Fruit fly (Drosophila melanogaster) whole organism, prepupa: ENCODE data around the gene Gr64f.

ENCODE experiments used
- CG11294 ChIP-seq: fragments of 200-800 bp; sonication (Bioruptor generic); IDR thresholded peaks from 2 replicates; pipeline ENCODE4 v1.3.6; 2022; ENCODE audit warnings: missing biosample characterization, missing genetic modification characterization
- CG34406 ChIP-seq: fragments of 200-800 bp; sonication (Bioruptor generic); optimal IDR thresholded peaks from 3 replicates; lab custom pipeline; 2016; ENCODE audit warnings: missing biosample characterization, missing genetic modification characterization
- Ets96B ChIP-seq: fragments of 200-800 bp; optimal IDR thresholded peaks from 2 replicates; lab custom pipeline; 2019; ENCODE audit warnings: missing biosample characterization, mild to moderate bottlenecking, missing genetic modification characterization, moderate library complexity
- Lpt ChIP-seq: fragments of 200-800 bp; sonication (Bioruptor generic); optimal IDR thresholded peaks from 3 replicates; lab custom pipeline; 2016; ENCODE audit warnings: missing biosample characterization, missing genetic modification characterization
- OdsH ChIP-seq: fragments of 200-800 bp; sonication (Bioruptor generic); optimal IDR thresholded peaks from 3 replicates; lab custom pipeline; 2016; ENCODE audit warnings: missing biosample characterization, missing genetic modification characterization
- Sox15 ChIP-seq: fragments of 200-800 bp; sonication (Bioruptor generic); optimal IDR thresholded peaks from 3 replicates; lab custom pipeline; 2016; ENCODE audit warnings: missing biosample characterization, missing genetic modification characterization
- acj6 ChIP-seq: fragments of 200-800 bp; sonication (Bioruptor generic); optimal IDR thresholded peaks from 3 replicates; lab custom pipeline; 2016; ENCODE audit warnings: missing biosample characterization, missing genetic modification characterization
- fkh ChIP-seq: fragments of 200-800 bp; sonication (Bioruptor generic); optimal IDR thresholded peaks from 3 replicates; lab custom pipeline; 2017; ENCODE audit warnings: missing biosample characterization, mild to moderate bottlenecking, missing genetic modification characterization, moderate library complexity

DNA sequence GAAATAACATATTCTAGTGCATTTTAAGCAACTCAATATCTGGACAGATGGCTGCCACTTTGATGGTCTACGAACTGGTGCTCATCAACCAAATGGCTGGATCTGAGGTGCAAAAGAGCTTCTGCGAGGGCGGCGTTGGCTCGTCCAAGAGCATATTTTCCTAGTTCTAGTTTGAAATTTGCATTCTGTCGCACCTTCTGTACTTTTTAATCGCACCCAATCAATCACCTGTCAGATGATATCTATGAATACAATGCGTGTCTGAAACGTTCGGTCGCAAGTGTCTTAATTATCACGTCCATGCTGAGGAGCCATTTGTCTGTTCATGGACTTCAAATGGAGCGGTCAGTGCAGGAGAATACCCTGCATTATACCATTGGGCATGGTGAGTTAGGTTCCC lies 3.8 kb upstream of the Gr64f start, which contains the start of the genes Gr64d and Gr64e:
- TF ChIP-seq Ets96B (tag; lab: Kevin White, UChicago) (no peak), acj6 (GFP tag; lab: Kevin White, UChicago) (no peak), CG11294 (GFP tag; lab: Robert Waterston, UW) (no peak), Sox15 (GFP tag; lab: Kevin White, UChicago) (no peak), OdsH (GFP tag; lab: Kevin White, UChicago) (no peak), fkh (no peak), CG34406 (no peak), Lpt (GFP tag; lab: Kevin White, UChicago) (no peak)
